Fruit fly (Drosophila melanogaster) whole organism, embryonic: ENCODE measurements around the gene Ptpmeg2.
A peak's percentile ranks its signal among the peaks of the same experiment; 100 is the strongest.

ENCODE experiments used
- Awh ChIP-seq: fragments of 200-800 bp; sonication (Bioruptor generic); IDR thresholded peaks from 2 replicates; pipeline ENCODE4, ENCODE4 v1.3.6; 2022; ENCODE audit warnings: missing biosample characterization, missing genetic modification characterization
- BtbVII ChIP-seq: fragments of 200-800 bp; sonication (Bioruptor generic); optimal IDR thresholded peaks from 3 replicates; lab custom pipeline; 2017; ENCODE audit warnings: missing biosample characterization, mild to moderate bottlenecking, missing genetic modification characterization
- CG1024 ChIP-seq: fragments of 200-800 bp; sonication (Bioruptor generic); IDR thresholded peaks from 2 replicates; pipeline ENCODE4 v1.3.6; 2022; ENCODE audit warnings: missing biosample characterization, missing genetic modification characterization
- CG10366 ChIP-seq: fragments of 200-800 bp; sonication (Bioruptor generic); IDR thresholded peaks from 2 replicates; pipeline ENCODE4 v1.3.6; 2022; ENCODE audit warnings: missing biosample characterization, missing genetic modification characterization
- CG10543 ChIP-seq: fragments of 200-800 bp; sonication (Bioruptor generic); optimal IDR thresholded peaks from 3 replicates; lab custom pipeline; 2017; ENCODE audit warnings: missing biosample characterization, mild to moderate bottlenecking, missing genetic modification characterization, moderate library complexity
- CG12155 ChIP-seq: fragments of 200-800 bp; sonication (Bioruptor generic); optimal IDR thresholded peaks from 3 replicates; lab custom pipeline; 2016; ENCODE audit warnings: missing biosample characterization, missing genetic modification characterization
- CG13424 ChIP-seq: fragments of 200-800 bp; sonication (Bioruptor generic); optimal IDR thresholded peaks from 2 replicates; lab custom pipeline; 2019; ENCODE audit warnings: missing biosample characterization, mild to moderate bottlenecking, missing genetic modification characterization, moderate library complexity
- CG13775 ChIP-seq: fragments of 200-800 bp; sonication (Bioruptor generic); optimal IDR thresholded peaks from 3 replicates; lab custom pipeline; 2017; ENCODE audit warnings: missing biosample characterization, mild to moderate bottlenecking, missing genetic modification characterization
- CG15269 ChIP-seq: fragments of 200-800 bp; sonication (Bioruptor generic); optimal IDR thresholded peaks from 2 replicates; lab custom pipeline; 2018; ENCODE audit warnings: missing biosample characterization, mild to moderate bottlenecking, missing genetic modification characterization, moderate library complexity
- CG1602 ChIP-seq: fragments of 200-800 bp; sonication (Bioruptor generic); optimal IDR thresholded peaks from 3 replicates; lab custom pipeline; 2016; ENCODE audit warnings: missing biosample characterization, missing genetic modification characterization
- CG17568 ChIP-seq: fragments of 200-800 bp; sonication (Bioruptor generic); optimal IDR thresholded peaks from 2 replicates; lab custom pipeline; 2018; ENCODE audit warnings: missing biosample characterization, mild to moderate bottlenecking, missing genetic modification characterization, moderate library complexity
- CG17912 ChIP-seq: fragments of 200-800 bp; sonication (Bioruptor generic); optimal IDR thresholded peaks from 2 replicates; lab custom pipeline; 2018; ENCODE audit warnings: missing biosample characterization, mild to moderate bottlenecking, missing genetic modification characterization
- CG18599 ChIP-seq: fragments of 200-800 bp; sonication (Bioruptor generic); optimal IDR thresholded peaks from 3 replicates; lab custom pipeline; 2017; ENCODE audit warnings: missing biosample characterization, missing genetic modification characterization, mild to moderate bottlenecking, moderate library complexity, missing genetic modification reagents
- CG30431 ChIP-seq: fragments of 200-800 bp; sonication (Bioruptor generic); optimal IDR thresholded peaks from 2 replicates; lab custom pipeline; 2017; ENCODE audit warnings: missing biosample characterization, missing genetic modification characterization
- CG32532 ChIP-seq: fragments of 200-800 bp; sonication (Bioruptor generic); IDR thresholded peaks from 2 replicates; pipeline ENCODE4 v1.3.6; 2022; ENCODE audit warnings: missing biosample characterization, missing genetic modification characterization
- CG4707 ChIP-seq: fragments of 200-800 bp; sonication (Bioruptor generic); optimal IDR thresholded peaks from 2 replicates; lab custom pipeline; 2018; ENCODE audit warnings: missing biosample characterization, mild to moderate bottlenecking, missing genetic modification characterization, moderate library complexity
- CG4730 ChIP-seq: fragments of 200-800 bp; sonication (Bioruptor generic); IDR thresholded peaks from 2 replicates; pipeline ENCODE4 v1.3.6; 2022; ENCODE audit warnings: missing biosample characterization, missing genetic modification characterization
- CG4820 ChIP-seq: fragments of 200-800 bp; sonication (Bioruptor generic); optimal IDR thresholded peaks from 3 replicates; lab custom pipeline; 2016; ENCODE audit warnings: missing biosample characterization, missing genetic modification characterization
- CG9876 ChIP-seq: fragments of 200-800 bp; sonication (Bioruptor generic); optimal IDR thresholded peaks from 2 replicates; lab custom pipeline; 2016; ENCODE audit warnings: missing biosample characterization, missing genetic modification characterization
- CHES-1-like ChIP-seq: fragments of 200-800 bp; sonication (Bioruptor generic); optimal IDR thresholded peaks from 2 replicates; lab custom pipeline; 2016; ENCODE audit warnings: missing biosample characterization, missing genetic modification characterization
- CoRest ChIP-seq: fragments of 200-800 bp; sonication (Bioruptor generic); optimal IDR thresholded peaks from 3 replicates; lab custom pipeline; 2018; ENCODE audit warnings: missing biosample characterization, mild to moderate bottlenecking, missing genetic modification characterization, moderate library complexity
- Dref ChIP-seq: fragments of 200-800 bp; sonication (Bioruptor generic); IDR thresholded peaks from 2 replicates; pipeline ENCODE4 v1.3.6; 2022; ENCODE audit warnings: missing biosample characterization, missing genetic modification characterization
- ERR ChIP-seq: fragments of 200-800 bp; sonication (Bioruptor generic); optimal IDR thresholded peaks from 2 replicates; lab custom pipeline; 2016; ENCODE audit warnings: missing biosample characterization, missing genetic modification characterization
- Ets65A ChIP-seq: fragments of 200-800 bp; sonication (Bioruptor generic); peaks from one replicate; lab custom pipeline; 2016; ENCODE audit warnings: missing biosample characterization, missing genetic modification characterization
- H15 ChIP-seq: fragments of 200-800 bp; sonication (Bioruptor generic); IDR thresholded peaks from 3 replicates; pipeline ENCODE4 v1.3.6; 2022; ENCODE audit warnings: missing biosample characterization, missing genetic modification characterization
- HmgZ ChIP-seq: fragments of 200-800 bp; sonication (Bioruptor generic); optimal IDR thresholded peaks from 2 replicates; lab custom pipeline; 2018; ENCODE audit warnings: missing biosample characterization, mild to moderate bottlenecking, missing genetic modification characterization
- Mad ChIP-seq: fragments of 200-800 bp; sonication (Bioruptor generic); optimal IDR thresholded peaks from 2 replicates; lab custom pipeline; 2016; ENCODE audit warnings: missing biosample characterization, missing genetic modification characterization
- NC2α ChIP-seq: fragments of 200-800 bp; sonication (Bioruptor generic); optimal IDR thresholded peaks from 2 replicates; lab custom pipeline; 2016; ENCODE audit warnings: missing biosample characterization, missing genetic modification characterization
- NFAT ChIP-seq: fragments of 200-800 bp; sonication (Bioruptor generic); IDR thresholded peaks from 2 replicates; pipeline ENCODE4 v1.3.6; 2022; ENCODE audit warnings: missing biosample characterization, missing genetic modification characterization
- NK7.1 ChIP-seq: fragments of 200-800 bp; sonication (Bioruptor generic); optimal IDR thresholded peaks from 3 replicates; lab custom pipeline; 2016; ENCODE audit warnings: missing biosample characterization, missing genetic modification characterization
- Nf-YB ChIP-seq: fragments of 200-800 bp; sonication (Bioruptor generic); optimal IDR thresholded peaks from 3 replicates; lab custom pipeline; 2019; ENCODE audit warnings: missing biosample characterization, mild to moderate bottlenecking, missing genetic modification characterization, moderate library complexity
- Opbp ChIP-seq: fragments of 200-800 bp; sonication (Bioruptor generic); IDR thresholded peaks from 3 replicates; pipeline ENCODE4 v1.3.6; 2022; ENCODE audit warnings: missing biosample characterization, missing genetic modification characterization; ENCODE audit not compliant: partially characterized antibody
- Sry-β ChIP-seq: fragments of 200-800 bp; sonication (Bioruptor generic); optimal IDR thresholded peaks from 2 replicates; lab custom pipeline; 2018; ENCODE audit warnings: missing biosample characterization, mild to moderate bottlenecking, missing genetic modification characterization, moderate library complexity
- Tbp ChIP-seq: fragments of >200 bp; optimal IDR thresholded peaks from 2 replicates; lab custom pipeline; 2018; ENCODE audit warnings: missing biosample characterization, missing genetic modification characterization
- Trl ChIP-seq, 3 experiments: fragments of >200 bp in 2 of 3; fragments of 200-800 bp in 1 of 3; sonication (Bioruptor generic) in 1 of 3; optimal IDR thresholded peaks; 2 replicates in 1 of 3; 3 replicates in 2 of 3; lab custom pipeline; 2016 to 2017; ENCODE audit warnings: missing biosample characterization in 1 of 3, missing genetic modification characterization in 1 of 3
- aop ChIP-seq: fragments of 200-800 bp; sonication (Bioruptor generic); IDR thresholded peaks from 2 replicates; pipeline ENCODE4 v1.3.6; 2022; ENCODE audit warnings: missing biosample characterization, missing genetic modification characterization
- bcd ChIP-seq: fragments of 200-800 bp; sonication (Bioruptor generic); optimal IDR thresholded peaks from 2 replicates; lab custom pipeline; 2017; ENCODE audit warnings: missing biosample characterization, mild to moderate bottlenecking, missing genetic modification characterization
- chif ChIP-seq, 2 experiments: fragments of 200-800 bp; sonication (Bioruptor generic); optimal IDR thresholded peaks; 3 replicates each; lab custom pipeline; 2016; ENCODE audit warnings: missing biosample characterization in 2 of 2, missing genetic modification characterization in 2 of 2
- corto ChIP-seq: fragments of 200-800 bp; sonication (Bioruptor generic); optimal IDR thresholded peaks from 2 replicates; lab custom pipeline; 2016; ENCODE audit warnings: missing biosample characterization, mild to moderate bottlenecking, missing genetic modification characterization, moderate library complexity
- crc ChIP-seq: fragments of 200-800 bp; sonication (Bioruptor generic); optimal IDR thresholded peaks from 2 replicates; lab custom pipeline; 2016; ENCODE audit warnings: missing biosample characterization, missing genetic modification characterization
- dati ChIP-seq: fragments of 200-800 bp; sonication (Bioruptor generic); IDR thresholded peaks from 2 replicates; pipeline ENCODE4 v1.3.6; 2022; ENCODE audit warnings: missing biosample characterization, missing genetic modification characterization
- fd3F ChIP-seq: fragments of 200-800 bp; sonication (Bioruptor generic); optimal IDR thresholded peaks from 2 replicates; lab custom pipeline; 2018; ENCODE audit warnings: missing biosample characterization, mild to moderate bottlenecking, missing genetic modification characterization, moderate library complexity
- ham ChIP-seq: fragments of 200-800 bp; sonication (Bioruptor generic); IDR thresholded peaks from 2 replicates; pipeline ENCODE4 v1.3.6; 2022; ENCODE audit warnings: missing biosample characterization, missing genetic modification characterization
- maf-S ChIP-seq: fragments of 200-800 bp; sonication (Bioruptor generic); optimal IDR thresholded peaks from 2 replicates; lab custom pipeline; 2016; ENCODE audit warnings: missing biosample characterization, missing genetic modification characterization
- otp ChIP-seq: fragments of 200-800 bp; sonication (Bioruptor generic); IDR thresholded peaks from 3 replicates; pipeline ENCODE4, ENCODE4 v1.3.6; 2022; ENCODE audit warnings: missing biosample characterization, missing genetic modification characterization
- repo ChIP-seq: fragments of 200-800 bp; sonication (Bioruptor generic); optimal IDR thresholded peaks from 2 replicates; lab custom pipeline; 2016; ENCODE audit warnings: missing biosample characterization, missing genetic modification characterization
- slbo ChIP-seq: fragments of 200-800 bp; sonication (Bioruptor generic); IDR thresholded peaks from 2 replicates; pipeline ENCODE4 v1.3.6; 2022; ENCODE audit warnings: missing biosample characterization, missing genetic modification characterization
- sob ChIP-seq: fragments of 200-800 bp; sonication (Bioruptor generic); IDR thresholded peaks from 2 replicates; pipeline ENCODE4 v1.3.6; 2022; ENCODE audit warnings: missing biosample characterization, missing genetic modification characterization
- toy ChIP-seq: fragments of 200-800 bp; sonication (Bioruptor generic); IDR thresholded peaks from 2 replicates; pipeline ENCODE4 v1.3.6; 2022; ENCODE audit warnings: missing biosample characterization, missing genetic modification characterization
- usp ChIP-seq: fragments of >200 bp; optimal IDR thresholded peaks from 2 replicates; lab custom pipeline; 2017; ENCODE audit warnings: missing biosample characterization, missing genetic modification characterization
- zen ChIP-seq: fragments of 200-800 bp; sonication (Bioruptor generic); optimal IDR thresholded peaks from 3 replicates; lab custom pipeline; 2018; ENCODE audit warnings: missing biosample characterization, mild to moderate bottlenecking, missing genetic modification characterization, moderate library complexity

The Ptpmeg2 gene

dm6 chrX:9658865-9659339 lies at the start of gene Ptpmeg2 (continued):
- TF ChIP-seq CG4730 (GFP tag; lab: Robert Waterston, UW) (0 out of 2 replicates have a peak, but pooled peaks have one; percentile 4), CG4707 (peak; percentile 50), ham (no peak), Tbp (no peak), otp (GFP tag; lab: Robert Waterston, UW) (peak; percentile 71), HmgZ (peak; percentile 84), BtbVII (GFP tag; lab: Kevin White, UChicago) (no peak), fd3F (GFP tag; lab: Kevin White, UChicago) (peak; percentile 10), CG15269 (tag; lab: Kevin White, UChicago) (peak; percentile 67), zen (tag; lab: Kevin White, UChicago) (peak; percentile 30), H15 (GFP tag; lab: Robert Waterston, UW) (0 out of 3 replicates have a peak, but pooled peaks have one; percentile 23), toy (GFP tag; lab: Robert Waterston, UW) (no peak), CG17568 (GFP tag; lab: Kevin White, UChicago) (peak; percentile 70), repo (GFP tag; lab: Kevin White, UChicago) (peak; percentile 48), corto (GFP tag; lab: Kevin White, UChicago) (no peak), slbo (GFP tag; lab: Robert Waterston, UW) (peak; percentile 74), NK7.1 (GFP tag; lab: Kevin White, UChicago) (peak; percentile 37), CG13775 (peak; percentile 19), CG13424 (tag; lab: Kevin White, UChicago) (peak; percentile 32), NFAT (peak; percentile 72; the same call in 1 of the 2 replicates), CG1602 (GFP tag; lab: Kevin White, UChicago) (peak; percentile 46), CG9876 (GFP tag; lab: Kevin White, UChicago) (peak; percentile 57), Ets65A (GFP tag; lab: Kevin White, UChicago) (peak; percentile 91), Opbp (GFP tag; lab: Robert Waterston, UW) (peak; percentile 93), Mad (GFP tag; lab: Kevin White, UChicago) (peak; percentile 65), ERR (peak; percentile 59), CG17912 (GFP tag; lab: Kevin White, UChicago) (peak; percentile 58), CG18599 (GFP tag; lab: Kevin White, UChicago) (peak; percentile 21), aop (GFP tag; lab: Robert Waterston, UW) (no peak), CG1024 (GFP tag; lab: Robert Waterston, UW) (no peak), CG10366 (GFP tag; lab: Robert Waterston, UW) (peak; percentile 61), CHES-1-like (GFP tag; lab: Kevin White, UChicago) (peak; percentile 22), sob (GFP tag; lab: Robert Waterston, UW) (peak; percentile 81), chif (GFP tag; optimal IDR thresholded peaks at IDR 0.05; lab: Kevin White, UChicago) (peak in 1 of 2 experiments; percentile 68), dati (GFP tag; lab: Robert Waterston, UW) (no peak), CG10543 (peak; percentile 38), usp (GFP tag; lab: Kevin White, UChicago) (no peak), NC2α (no peak), crc (GFP tag; lab: Kevin White, UChicago) (peak; percentile 11), Nf-YB (GFP tag; lab: Kevin White, UChicago) (peak; percentile 36), CG32532 (GFP tag; lab: Robert Waterston, UW) (peak; percentile 85), bcd (peak; percentile 61), Dref (peak; percentile 99), CoRest (tag; lab: Kevin White, UChicago) (peak; percentile 61), CG30431 (GFP tag; lab: Kevin White, UChicago) (no peak), Trl (optimal IDR thresholded peaks at IDR 0.05; lab: Kevin White, UChicago) (no peak), Trl (GFP tag; optimal IDR thresholded peaks at IDR 0.05; lab: Kevin White, UChicago) (peak; percentile 66), Sry-β (GFP tag; lab: Kevin White, UChicago) (no peak), maf-S (GFP tag; lab: Kevin White, UChicago) (peak; percentile 65), CG4820 (GFP tag; lab: Kevin White, UChicago) (peak; percentile 45), CG12155 (GFP tag; lab: Kevin White, UChicago) (peak; percentile 62), Awh (0 out of 2 replicates have a peak, but pooled peaks have one; percentile 32)
